Worm (Caenorhabditis elegans) whole organism, midembryonic: ENCODE measurements around the gene str-40.

Experiments used
- T22C8.4 ChIP-seq: fragments of 200-800 bp; sonication (Bioruptor generic); IDR thresholded peaks from 2 replicates; pipeline ENCODE4 v1.3.6; 2022; ENCODE audit warnings: missing genetic modification characterization, missing compliant biosample characterization
- cog-1 ChIP-seq: sonication (generic microtip); optimal IDR thresholded peaks from 2 replicates; lab custom pipeline; 2016; ENCODE audit warnings: missing genetic modification characterization, missing compliant biosample characterization
- flt-1 ChIP-seq: fragments of 200-800 bp; sonication (Bioruptor generic); IDR thresholded peaks from 2 replicates; pipeline ENCODE4 v1.3.6; 2022; ENCODE audit warnings: missing genetic modification characterization, missing compliant biosample characterization
- klf-2 ChIP-seq: fragments of 200-800 bp; sonication (Bioruptor generic); conservative IDR thresholded peaks from 2 replicates; pipeline ENCODE4 v1.3.6; 2022; ENCODE audit warnings: missing genetic modification reagents, missing genetic modification characterization, missing compliant biosample characterization
- med-1 ChIP-seq: sonication (generic microtip); optimal IDR thresholded peaks from 2 replicates; lab custom pipeline; 2017; ENCODE audit warnings: missing genetic modification characterization, mild to moderate bottlenecking, missing compliant biosample characterization, antibody characterized with exemption, missing genetic modification reagents; ENCODE audit not compliant: insufficient read depth
- ref-1 ChIP-seq: fragments of 200-800 bp; sonication (Bioruptor generic); conservative IDR thresholded peaks from 2 replicates; pipeline ENCODE4 v1.3.6; 2022; ENCODE audit warnings: missing genetic modification reagents, missing genetic modification characterization, missing compliant biosample characterization
- tab-1 ChIP-seq: fragments of 200-800 bp; sonication (Bioruptor generic); IDR thresholded peaks from 2 replicates; pipeline ENCODE4 v1.3.6; 2022; ENCODE audit warnings: missing genetic modification characterization, missing compliant biosample characterization
- ztf-23 ChIP-seq: fragments of 200-800 bp; sonication (Bioruptor generic); IDR thresholded peaks from 2 replicates; pipeline ENCODE4 v1.3.6; 2022; ENCODE audit warnings: missing genetic modification reagents, missing genetic modification characterization, missing compliant biosample characterization
- ztf-29 ChIP-seq: fragments of 200-800 bp; sonication (Bioruptor generic); IDR thresholded peaks from 2 replicates; pipeline ENCODE4 v1.3.6; 2022; ENCODE audit warnings: missing genetic modification reagents, missing genetic modification characterization, missing compliant biosample characterization

The str-40 gene

DNA sequence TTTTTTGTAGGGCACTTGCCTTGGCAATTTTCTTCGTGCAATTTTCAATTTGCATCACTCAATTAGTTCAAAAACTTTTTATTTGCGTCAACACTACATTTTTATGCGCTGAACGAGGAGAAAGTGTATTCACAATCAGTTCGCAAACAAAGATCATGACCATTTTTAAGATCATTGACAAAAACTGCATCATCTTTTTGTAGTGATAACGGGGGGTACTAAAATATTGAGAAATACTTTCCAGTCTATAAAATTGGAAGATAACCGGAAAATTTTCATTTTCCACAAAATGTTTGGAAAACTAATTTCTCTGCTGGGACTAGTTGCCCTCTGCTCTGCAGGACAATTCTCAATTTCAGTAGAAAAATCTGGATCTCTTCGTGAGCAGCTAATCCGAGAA lies 44.7 kb downstream of the str-40 start, which contains the start of gene asp-8:
asp-8 (plus strand) TSS at position 276 of the 400 bp plus-strand sequence.
- no peak for TF ChIP-seq med-1 (GFP tag; lab: Kevin White, UChicago)
- no peak for TF ChIP-seq cog-1 (tag; lab: Kevin White, UChicago)
- no peak for TF ChIP-seq ztf-23 (GFP tag; lab: Robert Waterston, UW)
- TF ChIP-seq klf-2 (GFP tag; lab: Robert Waterston, UW) = no peak
- TF ChIP-seq tab-1 (GFP tag; lab: Robert Waterston, UW) = no peak
- TF ChIP-seq ztf-29 (GFP tag; lab: Robert Waterston, UW) = no peak
- TF ChIP-seq ref-1 (GFP tag; lab: Robert Waterston, UW) = no peak
- TF ChIP-seq T22C8.4 (GFP tag; lab: Robert Waterston, UW) = no peak
- TF ChIP-seq flt-1 (GFP tag; lab: Robert Waterston, UW) = no peak

DNA sequence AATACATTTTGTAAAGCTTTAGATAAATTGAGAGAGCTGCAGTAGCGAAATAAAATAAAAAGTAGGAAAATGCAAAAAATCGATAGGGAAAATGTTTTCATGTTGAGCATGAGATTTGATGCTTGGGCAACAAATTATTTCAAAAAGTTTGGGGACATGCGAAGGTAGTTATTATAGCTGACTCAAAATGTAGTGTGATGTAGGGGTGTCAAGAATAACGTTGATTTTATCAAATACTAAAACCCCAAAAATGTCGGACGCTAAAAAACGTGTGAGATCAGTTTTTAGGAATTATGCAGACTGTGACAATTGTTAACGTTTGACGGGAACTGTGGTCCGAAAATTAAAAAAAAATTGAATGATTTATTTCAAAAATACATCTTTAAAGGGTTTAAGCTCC lies 47.7 kb downstream of the str-40 start, which contains the start of gene irld-12:
irld-12 (minus strand) TSS at position 101 of the 400 bp plus-strand sequence.
- TF ChIP-seq med-1 (GFP tag; lab: Kevin White, UChicago) (no peak), flt-1 (GFP tag; lab: Robert Waterston, UW) (no peak), ref-1 (GFP tag; lab: Robert Waterston, UW) (no peak), ztf-29 (GFP tag; lab: Robert Waterston, UW) (no peak), ztf-23 (GFP tag; lab: Robert Waterston, UW) (no peak), T22C8.4 (GFP tag; lab: Robert Waterston, UW) (no peak), tab-1 (GFP tag; lab: Robert Waterston, UW) (no peak), klf-2 (GFP tag; lab: Robert Waterston, UW) (no peak), cog-1 (tag; lab: Kevin White, UChicago) (no peak)
